Fruit fly (Drosophila melanogaster) whole organism, embryonic: ENCODE data around the gene cl.

ENCODE experiments used
- C15 ChIP-seq: fragments of 200-800 bp; sonication (Bioruptor generic); IDR thresholded peaks from 3 replicates; pipeline ENCODE4 v1.3.6; 2022; ENCODE audit warnings: missing biosample characterization, missing genetic modification characterization
- CG1024 ChIP-seq: fragments of 200-800 bp; sonication (Bioruptor generic); IDR thresholded peaks from 2 replicates; pipeline ENCODE4 v1.3.6; 2022; ENCODE audit warnings: missing biosample characterization, missing genetic modification characterization
- CG12219 ChIP-seq: fragments of 200-800 bp; sonication (Bioruptor generic); optimal IDR thresholded peaks from 3 replicates; lab custom pipeline; 2018; ENCODE audit warnings: missing biosample characterization, mild to moderate bottlenecking, missing genetic modification characterization
- CG12391 ChIP-seq: fragments of 200-800 bp; sonication (Bioruptor generic); optimal IDR thresholded peaks from 3 replicates; lab custom pipeline; 2018; ENCODE audit warnings: missing biosample characterization, mild to moderate bottlenecking, missing genetic modification characterization, moderate library complexity
- CG12942 ChIP-seq: fragments of 200-800 bp; sonication (Bioruptor generic); optimal IDR thresholded peaks from 3 replicates; lab custom pipeline; 2016; ENCODE audit warnings: missing biosample characterization, missing genetic modification characterization
- CG1602 ChIP-seq: fragments of 200-800 bp; sonication (Bioruptor generic); optimal IDR thresholded peaks from 3 replicates; lab custom pipeline; 2016; ENCODE audit warnings: missing biosample characterization, missing genetic modification characterization
- CG1647 ChIP-seq: fragments of 200-800 bp; sonication (Bioruptor generic); optimal IDR thresholded peaks from 3 replicates; lab custom pipeline; 2016; ENCODE audit warnings: missing biosample characterization, missing genetic modification characterization
- CG2202 ChIP-seq: fragments of 200-800 bp; sonication (Bioruptor generic); optimal IDR thresholded peaks from 2 replicates; lab custom pipeline; 2018; ENCODE audit warnings: missing biosample characterization, mild to moderate bottlenecking, missing genetic modification characterization
- CG7372 ChIP-seq: fragments of 200-800 bp; sonication (Bioruptor generic); IDR thresholded peaks from 2 replicates; pipeline ENCODE4 v1.3.6; 2022; ENCODE audit warnings: missing biosample characterization, missing genetic modification characterization
- lbe ChIP-seq: fragments of 200-800 bp; sonication (Bioruptor generic); optimal IDR thresholded peaks from 2 replicates; lab custom pipeline; 2016; ENCODE audit warnings: missing biosample characterization, mild to moderate bottlenecking, missing genetic modification characterization
- phol ChIP-seq: fragments of 200-800 bp; sonication (Bioruptor generic); optimal IDR thresholded peaks from 3 replicates; lab custom pipeline; 2018; ENCODE audit warnings: missing biosample characterization, mild to moderate bottlenecking, missing genetic modification characterization, moderate library complexity
- tup ChIP-seq: fragments of 200-800 bp; sonication (Bioruptor generic); optimal IDR thresholded peaks from 2 replicates; lab custom pipeline; 2016; ENCODE audit warnings: missing biosample characterization, mild to moderate bottlenecking, missing genetic modification characterization, moderate library complexity

DNA sequence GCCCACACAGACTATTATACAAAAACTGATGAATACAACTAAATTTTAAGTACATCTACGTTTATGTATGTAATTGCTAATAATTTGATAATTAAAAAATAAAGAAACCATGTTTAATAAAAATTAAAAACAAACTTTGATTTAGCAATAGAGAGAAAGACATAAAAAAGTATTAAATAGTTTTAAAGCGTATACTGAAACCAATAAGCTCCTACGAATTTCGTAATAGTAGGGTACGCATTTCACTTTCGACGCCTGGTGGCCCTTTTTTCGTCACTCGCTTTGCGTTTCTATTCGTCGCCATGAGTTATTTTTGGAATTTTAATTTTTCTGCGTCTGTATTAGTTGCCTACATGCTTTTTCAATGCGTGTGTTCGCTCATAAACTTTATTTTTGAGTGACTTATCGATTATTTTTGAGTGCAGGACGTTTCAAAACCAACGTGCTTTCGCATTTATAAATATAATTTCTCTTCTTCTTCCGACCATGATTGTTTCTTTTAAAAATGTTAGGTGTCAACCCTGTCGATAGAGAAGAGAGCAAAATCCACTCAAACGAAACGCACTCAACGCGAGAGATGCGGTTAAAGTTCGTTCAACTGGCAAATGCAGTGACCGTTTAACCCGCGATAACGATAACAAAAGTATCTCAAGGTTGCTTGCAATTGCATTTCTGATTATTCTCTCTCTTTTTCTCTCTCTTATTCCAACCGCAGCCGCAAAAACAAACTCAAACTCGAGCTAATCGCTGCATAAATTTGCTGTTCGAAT lies 26.8 kb downstream of the cl start, which contains the start of gene Oscillin:
- no peak for TF ChIP-seq CG12942 (GFP tag; lab: Kevin White, UChicago)
- no peak for TF ChIP-seq tup (GFP tag; lab: Kevin White, UChicago)
- peak; percentile 49 for TF ChIP-seq CG12219
- TF ChIP-seq CG1602 = peak; percentile 18
- peak; percentile 48 for TF ChIP-seq CG12391 (tag; lab: Kevin White, UChicago)
- TF ChIP-seq phol (tag; lab: Kevin White, UChicago) = peak; percentile 89
- TF ChIP-seq C15 (GFP tag; lab: Robert Waterston, UW) = 0 out of 3 replicates have a peak, but pooled peaks have one; percentile 48
- TF ChIP-seq CG1647 (GFP tag; lab: Kevin White, UChicago) = peak; percentile 43
- TF ChIP-seq CG7372 = peak; percentile 77
- TF ChIP-seq lbe (GFP tag; lab: Kevin White, UChicago) = peak; percentile 64
- peak; percentile 28 for TF ChIP-seq CG2202 (tag; lab: Kevin White, UChicago)
- peak; percentile 56 for TF ChIP-seq CG1024
